Fruit fly (Drosophila melanogaster) whole organism, wandering third instar larva: ENCODE measurements around the gene Sec63.

ENCODE experiments used
- Hnf4 ChIP-seq: fragments of 200-800 bp; sonication (Bioruptor generic); optimal IDR thresholded peaks from 2 replicates; lab custom pipeline; 2016; ENCODE audit warnings: missing biosample characterization, mild to moderate bottlenecking, missing genetic modification characterization
- fru ChIP-seq: fragments of 200-800 bp; sonication (Bioruptor generic); optimal IDR thresholded peaks from 3 replicates; lab custom pipeline; 2016; ENCODE audit warnings: missing biosample characterization, mild to moderate bottlenecking, missing genetic modification characterization
- psq ChIP-seq: fragments of 200-800 bp; sonication (Bioruptor generic); optimal IDR thresholded peaks from 3 replicates; lab custom pipeline; 2017; ENCODE audit warnings: missing biosample characterization, mild to moderate bottlenecking, missing genetic modification characterization, moderate library complexity

DNA sequence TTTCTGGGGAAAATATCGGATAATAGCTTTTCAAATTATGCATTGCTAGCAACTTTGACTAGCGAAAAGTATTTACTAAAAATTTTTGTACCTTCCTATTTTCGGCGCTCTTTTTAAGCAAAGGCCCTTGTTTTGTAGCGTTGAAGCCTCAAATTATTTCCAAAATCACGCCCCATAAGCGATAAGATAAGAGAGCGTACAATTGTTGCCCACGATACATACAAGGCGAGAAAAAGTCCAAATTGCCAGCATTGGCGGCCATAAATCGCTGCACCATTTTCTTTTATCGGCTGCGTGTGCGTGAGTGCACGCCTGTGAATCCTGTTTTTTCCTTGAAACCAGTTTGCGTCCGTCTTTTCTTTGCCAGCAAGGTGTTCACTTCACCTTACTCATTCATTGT, 10.9 kb downstream of the Sec63 start:
- no peak for TF ChIP-seq psq (GFP tag; lab: Kevin White, UChicago)
- no peak for TF ChIP-seq Hnf4 (GFP tag; lab: Kevin White, UChicago)
- no peak for TF ChIP-seq fru
